Worm (Caenorhabditis elegans) whole organism, L4 larva: ENCODE data around the gene mltn-9.

Source experiments
- ceh-28 ChIP-seq: fragments of 150-350 bp; optimal IDR thresholded peaks from 2 replicates; lab custom pipeline; 2014; ENCODE audit warnings: missing biosample characterization, missing genetic modification reagents, missing genetic modification characterization
- fos-1 ChIP-seq: fragments of 150-350 bp; optimal IDR thresholded peaks from 2 replicates; lab custom pipeline; 2014; ENCODE audit warnings: missing biosample characterization, missing genetic modification characterization
- hlh-30 ChIP-seq: sonication (generic microtip); optimal IDR thresholded peaks from 2 replicates; lab custom pipeline; 2017; ENCODE audit warnings: antibody characterized with exemption, mild to moderate bottlenecking, missing genetic modification characterization, missing compliant biosample characterization; ENCODE audit not compliant: insufficient read depth
- lin-29 ChIP-seq: fragments of 200-800 bp; sonication (Bioruptor generic); IDR thresholded peaks from 2 replicates; pipeline ENCODE4 v1.3.6; 2022; ENCODE audit warnings: missing genetic modification reagents, missing genetic modification characterization, missing compliant biosample characterization
- nhr-28 ChIP-seq: fragments of 150-350 bp; optimal IDR thresholded peaks from 2 replicates; lab custom pipeline; 2014; ENCODE audit warnings: missing biosample characterization, missing genetic modification characterization
- nhr-77 ChIP-seq: fragments of 150-350 bp; optimal IDR thresholded peaks from 2 replicates; lab custom pipeline; 2014; ENCODE audit warnings: missing biosample characterization, missing genetic modification characterization
- skn-1 ChIP-seq: fragments of 150-350 bp; optimal IDR thresholded peaks from 2 replicates; lab custom pipeline; 2014; ENCODE audit warnings: missing biosample characterization, missing genetic modification characterization
- unc-130 ChIP-seq: sonication (generic microtip); optimal IDR thresholded peaks from 2 replicates; lab custom pipeline; 2016; ENCODE audit warnings: missing genetic modification reagents, missing genetic modification characterization, missing compliant biosample characterization
- unc-39 ChIP-seq: sonication (generic microtip); optimal IDR thresholded peaks from 2 replicates; lab custom pipeline; 2017; ENCODE audit warnings: missing biosample characterization, missing genetic modification characterization
- unc-62 ChIP-seq, 3 experiments: fragments of 150-350 bp in 1 of 3; sonication (generic microtip); optimal IDR thresholded peaks in 2 of 3; peaks in 1 of 3; 1 replicate in 1 of 3; 2 replicates in 2 of 3; lab custom pipeline; 2014 to 2017; ENCODE audit warnings: missing biosample characterization in 3 of 3, missing genetic modification characterization in 3 of 3, missing genetic modification reagents in 3 of 3, missing genotype in 1 of 3

ce11 chrII:14573315-14573714, 42.5 kb upstream of the mltn-9 start, which contains the start of gene madf-5:
- no peak for TF ChIP-seq nhr-28 (tag; lab: Kevin White, UChicago)
- no peak for TF ChIP-seq unc-39
- no peak for TF ChIP-seq fos-1 (tag; lab: Kevin White, UChicago)
- no peak for TF ChIP-seq unc-130 (GFP tag; lab: Kevin White, UChicago)
- TF ChIP-seq lin-29 (GFP tag; lab: Robert Waterston, UW): no peak
- no peak for TF ChIP-seq nhr-77
- no peak for TF ChIP-seq unc-62 (GFP tag; optimal IDR thresholded peaks at IDR 0.05 in 1 of 2; lab: Kevin White, UChicago)
- TF ChIP-seq unc-62 (tag; optimal IDR thresholded peaks at IDR 0.05; lab: Kevin White, UChicago): no peak
- TF ChIP-seq skn-1 (tag; lab: Kevin White, UChicago): no peak
- TF ChIP-seq ceh-28 (tag; lab: Kevin White, UChicago): no peak
- no peak for TF ChIP-seq hlh-30
